Worm (Caenorhabditis elegans): ENCODE measurements around the gene ifb-1.

DNA sequence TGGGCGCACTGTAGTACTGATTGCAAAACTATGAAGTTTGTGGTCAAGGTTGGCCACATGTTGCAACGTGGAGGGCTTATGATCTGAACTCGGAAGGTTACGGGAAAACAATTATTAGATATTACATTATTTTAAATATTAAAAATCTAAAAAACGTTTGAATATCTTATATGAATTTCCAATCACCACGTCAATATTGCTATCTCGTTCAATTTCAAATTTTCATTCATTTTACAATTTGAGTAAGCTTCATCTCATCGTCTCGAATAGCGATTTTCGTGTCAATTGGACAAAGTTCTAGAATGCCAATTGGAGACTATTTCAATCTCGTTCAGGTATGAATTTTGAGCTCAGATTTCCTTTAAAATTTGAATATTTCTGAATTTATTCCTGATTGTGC is 50.9 kb downstream of the ifb-1 start, which contains the start of gene ZK1248.20:
- TF ChIP-seq T22C8.4 (GFP tag; IDR thresholded peaks at IDR 0.05): no peak
- no peak for TF ChIP-seq med-1 (GFP tag; optimal IDR thresholded peaks at IDR 0.05; ENCODE audit: insufficient read depth)

Data from whole organism, midembryonic.